Fruit fly (Drosophila melanogaster): ENCODE data around the gene CG15021.

dm6 chr3L:4431111-4431730 is 5.3 kb upstream of the CG15021 start:
- TF ChIP-seq CG8478 (optimal IDR thresholded peaks at IDR 0.05) (no peak), CTCF (optimal IDR thresholded peaks at IDR 0.05) (no peak)

Data from S2 (cell line).